In genomic region chr3R:22267340-22267739, dm6 we compare ENCODE assay signal across 4 fruit fly cellular contexts.
A peak's percentile ranks its signal among the peaks of the same experiment; 100 is the strongest.
TF ChIP-seq lines count a peak whose summit lies in the region.

No protein-coding gene starts in this region.

- TF ChIP-seq CTCF in whole organism, embryonic (GFP tag; optimal IDR thresholded peaks at IDR 0.05; lab: Kevin White, UChicago) = no peak

TF ChIP-seq in whole organism, embryonic, 481 proteins besides CTCF, POLR2A, EP300 and RAD21:
- no peak for TF ChIP-seq CG3407 (GFP tag; optimal IDR thresholded peaks at IDR 0.05; lab: Kevin White, UChicago)
- no peak for TF ChIP-seq D19B (GFP tag; optimal IDR thresholded peaks at IDR 0.05; lab: Kevin White, UChicago)
- no peak for TF ChIP-seq CG4820 (GFP tag; optimal IDR thresholded peaks at IDR 0.05; lab: Kevin White, UChicago)
- TF ChIP-seq Mes4 (GFP tag; optimal IDR thresholded peaks at IDR 0.05; lab: Kevin White, UChicago) = no peak
- no peak for TF ChIP-seq trh (GFP tag; optimal IDR thresholded peaks at IDR 0.05; lab: Kevin White, UChicago)
- peak; percentile 23; the same call in 1 of the 3 replicates for TF ChIP-seq row (GFP tag; IDR thresholded peaks at IDR 0.05; lab: Robert Waterston, UW)
- no peak for TF ChIP-seq CG9876 (GFP tag; optimal IDR thresholded peaks at IDR 0.05; lab: Kevin White, UChicago)
- TF ChIP-seq CG4328 (GFP tag; optimal IDR thresholded peaks at IDR 0.05; lab: Kevin White, UChicago) = no peak
- TF ChIP-seq Drgx (GFP tag; IDR thresholded peaks at IDR 0.05; lab: Robert Waterston, UW) = peak; percentile 44
- TF ChIP-seq zf30C (GFP tag; optimal IDR thresholded peaks at IDR 0.05; lab: Kevin White, UChicago) = peak; percentile 30
- TF ChIP-seq HLH3B (GFP tag; IDR thresholded peaks at IDR 0.05; lab: Robert Waterston, UW) = no peak
- no peak for TF ChIP-seq CG9437 (GFP tag; optimal IDR thresholded peaks at IDR 0.05; lab: Kevin White, UChicago)
- no peak for TF ChIP-seq CG33213 (GFP tag; optimal IDR thresholded peaks at IDR 0.05; lab: Kevin White, UChicago)
- TF ChIP-seq CG30403 (GFP tag; optimal IDR thresholded peaks at IDR 0.05; lab: Kevin White, UChicago) = no peak
- TF ChIP-seq lov (optimal IDR thresholded peaks at IDR 0.05; lab: Kevin White, UChicago) = no peak
- TF ChIP-seq lov (GFP tag; IDR thresholded peaks at IDR 0.05; lab: Robert Waterston, UW) = no peak
- peak; percentile 67 for TF ChIP-seq twi (tag; optimal IDR thresholded peaks at IDR 0.05; lab: Kevin White, UChicago)
TF ChIP-seq in whole organism, embryonic: peak in this region for 4.

TF ChIP-seq in whole organism, prepupa, 60 proteins besides CTCF, POLR2A, EP300 and RAD21 (continues in another document):
- TF ChIP-seq dsx (GFP tag; optimal IDR thresholded peaks at IDR 0.05; lab: Kevin White, UChicago; ENCODE audit: poor library complexity, severe bottlenecking) (peak; percentile 14), Met (GFP tag; optimal IDR thresholded peaks at IDR 0.05; lab: Kevin White, UChicago) (peak; percentile 5), CG1621 (tag; optimal IDR thresholded peaks at IDR 0.05; lab: Kevin White, UChicago) (no peak), esn (GFP tag; optimal IDR thresholded peaks at IDR 0.05; lab: Kevin White, UChicago) (peak; percentile 10), CG3919 (GFP tag; optimal IDR thresholded peaks at IDR 0.05; lab: Kevin White, UChicago) (peak; percentile 25), svp (GFP tag; lab: Kevin White, UChicago) (peak; percentile 65), topi (GFP tag; optimal IDR thresholded peaks at IDR 0.05; lab: Kevin White, UChicago) (peak; percentile 10), CG10631 (GFP tag; optimal IDR thresholded peaks at IDR 0.05; lab: Kevin White, UChicago) (peak; percentile 16), CG11294 (GFP tag; IDR thresholded peaks at IDR 0.05; lab: Robert Waterston, UW) (0 out of 2 replicates have a peak, but pooled peaks have one; percentile 36), cyc (GFP tag; optimal IDR thresholded peaks at IDR 0.05; lab: Kevin White, UChicago) (no peak), CG6163 (GFP tag; IDR thresholded peaks at IDR 0.05; lab: Robert Waterston, UW) (no peak), salr (GFP tag; optimal IDR thresholded peaks at IDR 0.05; lab: Kevin White, UChicago) (no peak), CG31627 (GFP tag; optimal IDR thresholded peaks at IDR 0.05; lab: Kevin White, UChicago) (peak; percentile 6), CG8632 (GFP tag; optimal IDR thresholded peaks at IDR 0.05; lab: Kevin White, UChicago) (no peak), CG15336 (GFP tag; IDR thresholded peaks at IDR 0.05; lab: Robert Waterston, UW) (peak; percentile 57), Eip75B (GFP tag; optimal IDR thresholded peaks at IDR 0.05; lab: Kevin White, UChicago) (peak; percentile 22), Sox14 (GFP tag; optimal IDR thresholded peaks at IDR 0.05; lab: Kevin White, UChicago) (peak; percentile 7), Gug (GFP tag; IDR thresholded peaks at IDR 0.05; lab: Robert Waterston, UW) (peak; percentile 40; the same call in 1 of the 2 replicates), achi (GFP tag; optimal IDR thresholded peaks at IDR 0.05; lab: Kevin White, UChicago) (no peak), Ets96B (tag; optimal IDR thresholded peaks at IDR 0.05; lab: Kevin White, UChicago) (peak; percentile 3), ss (GFP tag; optimal IDR thresholded peaks at IDR 0.05; lab: Kevin White, UChicago) (peak in 1 of 2 experiments; percentile 3), Lpt (GFP tag; optimal IDR thresholded peaks at IDR 0.05; lab: Kevin White, UChicago) (no peak), Hr4 (GFP tag; optimal IDR thresholded peaks at IDR 0.05; lab: Kevin White, UChicago) (peak; percentile 42), pdm3 (GFP tag; optimal IDR thresholded peaks at IDR 0.05; lab: Kevin White, UChicago) (peak; percentile 15), CG8119 (GFP tag; IDR thresholded peaks at IDR 0.05; lab: Robert Waterston, UW) (peak; percentile 34; the same call in 1 of the 3 replicates)

TF ChIP-seq in whole organism, pupa, 21 proteins besides CTCF, POLR2A, EP300 and RAD21:
- TF ChIP-seq CG17806 (tag; optimal IDR thresholded peaks at IDR 0.05; lab: Kevin White, UChicago) (no peak), CG4496 (GFP tag; IDR thresholded peaks at IDR 0.05; lab: Robert Waterston, UW) (peak; percentile 57; the same call in 1 of the 3 replicates), CG8301 (tag; optimal IDR thresholded peaks at IDR 0.05; lab: Kevin White, UChicago) (peak; percentile 16), CG12605 (GFP tag; IDR thresholded peaks at IDR 0.05; lab: Robert Waterston, UW) (no peak), CG10348 (GFP tag; IDR thresholded peaks at IDR 0.05; lab: Robert Waterston, UW) (no peak), CG13204 (GFP tag; optimal IDR thresholded peaks at IDR 0.05; lab: Kevin White, UChicago) (no peak), EcR (GFP tag; optimal IDR thresholded peaks at IDR 0.05; lab: Kevin White, UChicago) (no peak), CG9948 (tag; optimal IDR thresholded peaks at IDR 0.05; lab: Kevin White, UChicago) (no peak), Pif1B (GFP tag; optimal IDR thresholded peaks at IDR 0.05; lab: Kevin White, UChicago) (no peak), CG32121 (GFP tag; IDR thresholded peaks at IDR 0.05; lab: Robert Waterston, UW) (peak; percentile 23; the same call in 1 of the 2 replicates), Snoo (tag; optimal IDR thresholded peaks at IDR 0.05; lab: Kevin White, UChicago) (no peak), CG34367 (tag; optimal IDR thresholded peaks at IDR 0.05; lab: Kevin White, UChicago) (no peak), CG15710 (tag; optimal IDR thresholded peaks at IDR 0.05; lab: Kevin White, UChicago) (peak; percentile 23), gl (tag; optimal IDR thresholded peaks at IDR 0.05; lab: Kevin White, UChicago) (no peak), CG8159 (tag; optimal IDR thresholded peaks at IDR 0.05; lab: Kevin White, UChicago) (peak; percentile 26), Pif1A (GFP tag; optimal IDR thresholded peaks at IDR 0.05; lab: Kevin White, UChicago) (no peak), Ets98B (GFP tag; IDR thresholded peaks at IDR 0.05; lab: Robert Waterston, UW) (0 out of 2 replicates have a peak, but pooled peaks have one; percentile 13), fd96Ca (GFP tag; IDR thresholded peaks at IDR 0.05; lab: Robert Waterston, UW) (peak; percentile 36; the same call in 1 of the 3 replicates), CG14655 (GFP tag; optimal IDR thresholded peaks at IDR 0.05; lab: Kevin White, UChicago) (peak; percentile 33), D1 (tag; optimal IDR thresholded peaks at IDR 0.05; lab: Kevin White, UChicago) (no peak), rn (GFP tag; IDR thresholded peaks at IDR 0.05; lab: Robert Waterston, UW) (no peak)

TF ChIP-seq in whole organism, wandering third instar larva, 38 proteins besides CTCF, POLR2A, EP300 and RAD21:
- TF ChIP-seq h (GFP tag; optimal IDR thresholded peaks at IDR 0.05; lab: Kevin White, UChicago) (peak; percentile 24), foxo (GFP tag; optimal IDR thresholded peaks at IDR 0.05; lab: Kevin White, UChicago) (peak in 1 of 2 experiments; percentile 13), Dif (GFP tag; optimal IDR thresholded peaks at IDR 0.05; lab: Kevin White, UChicago; ENCODE audit: partially characterized antibody) (no peak), HLH106 (tag; optimal IDR thresholded peaks at IDR 0.05; lab: Kevin White, UChicago) (peak; percentile 7)

Comparison
In these comparisons a context has a peak if more than half of its experiments do, and no peak if none do; other contexts are left out.
1. Of the 7 proteins assayed by ChIP-seq in both whole organism, embryonic and whole organism, prepupa: peak only in whole organism, embryonic: none; only in whole organism, prepupa: Gug; in both: none; in neither: 6.